Fruit fly (Drosophila melanogaster) whole organism, embryonic: ENCODE measurements around the gene wda.

Experiments
- Atf6 ChIP-seq: fragments of 200-800 bp; sonication (Bioruptor generic); IDR thresholded peaks from 2 replicates; pipeline ENCODE4 v1.3.6; 2022; ENCODE audit warnings: missing biosample characterization, missing genetic modification characterization
- CG10321 ChIP-seq: fragments of 200-800 bp; sonication (Bioruptor generic); IDR thresholded peaks from 2 replicates; pipeline ENCODE4 v1.3.6; 2022; ENCODE audit warnings: missing biosample characterization, missing genetic modification characterization
- CG11398 ChIP-seq: fragments of 200-800 bp; sonication (Bioruptor generic); optimal IDR thresholded peaks from 2 replicates; lab custom pipeline; 2016; ENCODE audit warnings: missing biosample characterization, missing genetic modification characterization
- CG11560 ChIP-seq: fragments of 200-800 bp; sonication (Bioruptor generic); IDR thresholded peaks from 3 replicates; pipeline ENCODE4 v1.3.6; 2022; ENCODE audit warnings: missing biosample characterization, missing genetic modification characterization
- CG12155 ChIP-seq: fragments of 200-800 bp; sonication (Bioruptor generic); optimal IDR thresholded peaks from 3 replicates; lab custom pipeline; 2016; ENCODE audit warnings: missing biosample characterization, missing genetic modification characterization
- CG1233 ChIP-seq: fragments of 200-800 bp; sonication (Bioruptor generic); optimal IDR thresholded peaks from 4 replicates; lab custom pipeline; 2018; ENCODE audit warnings: missing biosample characterization, mild to moderate bottlenecking, missing genetic modification characterization
- CG13287 ChIP-seq: fragments of 200-800 bp; sonication (Bioruptor generic); IDR thresholded peaks from 2 replicates; pipeline ENCODE4 v1.3.6; 2022; ENCODE audit warnings: missing biosample characterization, missing genetic modification characterization; ENCODE audit not compliant: partially characterized antibody
- CG13624 ChIP-seq: fragments of 200-800 bp; sonication (Bioruptor generic); optimal IDR thresholded peaks from 2 replicates; lab custom pipeline; 2016; ENCODE audit warnings: missing biosample characterization, missing genetic modification characterization
- CG14441 ChIP-seq: fragments of 200-800 bp; sonication (Bioruptor generic); IDR thresholded peaks from 2 replicates; pipeline ENCODE4 v1.3.6; 2022; ENCODE audit warnings: missing biosample characterization, missing genetic modification characterization
- CG16779 ChIP-seq: fragments of 200-800 bp; sonication (Bioruptor generic); IDR thresholded peaks from 2 replicates; pipeline ENCODE4 v1.3.6; 2022; ENCODE audit warnings: missing biosample characterization, missing genetic modification characterization
- CG16863 ChIP-seq: fragments of 200-800 bp; sonication (Bioruptor generic); optimal IDR thresholded peaks from 3 replicates; lab custom pipeline; 2016; ENCODE audit warnings: missing biosample characterization, missing genetic modification characterization
- CG17829 ChIP-seq: fragments of 200-800 bp; optimal IDR thresholded peaks from 2 replicates; lab custom pipeline; 2019; ENCODE audit warnings: missing biosample characterization, mild to moderate bottlenecking, missing genetic modification characterization, moderate library complexity
- CG18619 ChIP-seq: fragments of 200-800 bp; sonication (Bioruptor generic); optimal IDR thresholded peaks from 3 replicates; lab custom pipeline; 2017; ENCODE audit warnings: missing biosample characterization, mild to moderate bottlenecking, missing genetic modification characterization
- CG2116 ChIP-seq: fragments of 200-800 bp; sonication (Bioruptor generic); optimal IDR thresholded peaks from 3 replicates; lab custom pipeline; 2018; ENCODE audit warnings: missing biosample characterization, mild to moderate bottlenecking, missing genetic modification characterization
- CG2120 ChIP-seq: fragments of 200-800 bp; sonication (Bioruptor generic); optimal IDR thresholded peaks from 3 replicates; lab custom pipeline; 2016; ENCODE audit warnings: missing biosample characterization, missing genetic modification characterization
- CG3065 ChIP-seq: fragments of 200-800 bp; sonication (Bioruptor generic); optimal IDR thresholded peaks from 2 replicates; lab custom pipeline; 2016; ENCODE audit warnings: missing biosample characterization, missing genetic modification characterization
- CG31365 ChIP-seq: fragments of 200-800 bp; sonication (Bioruptor generic); optimal IDR thresholded peaks from 2 replicates; lab custom pipeline; 2018; ENCODE audit warnings: missing biosample characterization, mild to moderate bottlenecking, missing genetic modification characterization
- CG3847 ChIP-seq: fragments of 200-800 bp; sonication (Bioruptor generic); IDR thresholded peaks from 2 replicates; pipeline ENCODE4 v1.3.6; 2022; ENCODE audit warnings: missing biosample characterization, missing genetic modification characterization
- CG5245 ChIP-seq: fragments of 200-800 bp; sonication (Bioruptor generic); optimal IDR thresholded peaks from 3 replicates; lab custom pipeline; 2016; ENCODE audit warnings: missing biosample characterization, missing genetic modification characterization
- CG7786 ChIP-seq: fragments of 200-800 bp; sonication (Bioruptor generic); optimal IDR thresholded peaks from 2 replicates; lab custom pipeline; 2016; ENCODE audit warnings: missing biosample characterization, missing genetic modification characterization
- CG9727 ChIP-seq: fragments of 200-800 bp; sonication (Bioruptor generic); optimal IDR thresholded peaks from 3 replicates; lab custom pipeline; 2017; ENCODE audit warnings: missing biosample characterization, mild to moderate bottlenecking, missing genetic modification characterization
- CG9817 ChIP-seq: fragments of 200-800 bp; sonication (Bioruptor generic); optimal IDR thresholded peaks from 2 replicates; lab custom pipeline; 2018; ENCODE audit warnings: missing biosample characterization, mild to moderate bottlenecking, missing genetic modification characterization, moderate library complexity
- Drgx ChIP-seq: fragments of 200-800 bp; sonication (Bioruptor generic); IDR thresholded peaks from 2 replicates; pipeline ENCODE4 v1.3.6; 2022; ENCODE audit warnings: missing biosample characterization, missing genetic modification characterization
- Ets97D ChIP-seq: fragments of 200-800 bp; sonication (Bioruptor generic); optimal IDR thresholded peaks from 3 replicates; lab custom pipeline; 2016; ENCODE audit warnings: missing biosample characterization, missing genetic modification characterization
- GATAe ChIP-seq: fragments of 200-800 bp; sonication (Bioruptor generic); conservative IDR thresholded peaks from 2 replicates; pipeline ENCODE4 v1.3.6; 2022; ENCODE audit warnings: missing biosample characterization, missing genetic modification characterization
- Hmr ChIP-seq: fragments of 200-800 bp; sonication (Bioruptor generic); optimal IDR thresholded peaks from 3 replicates; lab custom pipeline; 2017; ENCODE audit warnings: mild to moderate bottlenecking, missing biosample characterization, missing genetic modification reagents, missing genetic modification characterization
- Lim3 ChIP-seq: fragments of 200-800 bp; sonication (Bioruptor generic); IDR thresholded peaks from 2 replicates; pipeline ENCODE4 v1.3.6; 2022; ENCODE audit warnings: missing biosample characterization, missing genetic modification characterization
- Nf-YB ChIP-seq: fragments of 200-800 bp; sonication (Bioruptor generic); optimal IDR thresholded peaks from 3 replicates; lab custom pipeline; 2019; ENCODE audit warnings: missing biosample characterization, mild to moderate bottlenecking, missing genetic modification characterization, moderate library complexity
- Opbp ChIP-seq: fragments of 200-800 bp; sonication (Bioruptor generic); IDR thresholded peaks from 3 replicates; pipeline ENCODE4 v1.3.6; 2022; ENCODE audit warnings: missing biosample characterization, missing genetic modification characterization; ENCODE audit not compliant: partially characterized antibody
- Rfx ChIP-seq: fragments of 200-800 bp; sonication (Bioruptor generic); IDR thresholded peaks from 2 replicates; pipeline ENCODE4 v1.3.6; 2022; ENCODE audit warnings: missing biosample characterization, missing genetic modification characterization
- Scr ChIP-seq: fragments of 200-800 bp; sonication (Bioruptor generic); IDR thresholded peaks from 2 replicates; pipeline ENCODE4 v1.3.6; 2022; ENCODE audit warnings: missing biosample characterization, missing genetic modification characterization; ENCODE audit not compliant: partially characterized antibody
- ash1 ChIP-seq: fragments of 200-800 bp; sonication (Bioruptor generic); optimal IDR thresholded peaks from 2 replicates; lab custom pipeline; 2018; ENCODE audit warnings: missing biosample characterization, mild to moderate bottlenecking, missing genetic modification characterization
- bcd ChIP-seq: fragments of 200-800 bp; sonication (Bioruptor generic); optimal IDR thresholded peaks from 2 replicates; lab custom pipeline; 2017; ENCODE audit warnings: missing biosample characterization, mild to moderate bottlenecking, missing genetic modification characterization
- caup ChIP-seq: fragments of 200-800 bp; sonication (Bioruptor generic); optimal IDR thresholded peaks from 3 replicates; lab custom pipeline; 2017; ENCODE audit warnings: missing biosample characterization, mild to moderate bottlenecking, missing genetic modification characterization, moderate library complexity; ENCODE audit not compliant: severe bottlenecking
- chinmo ChIP-seq: fragments of 200-800 bp; sonication (Bioruptor generic); IDR thresholded peaks from 4 replicates; pipeline ENCODE4 v1.3.6; 2022; ENCODE audit warnings: missing biosample characterization, missing genetic modification characterization; ENCODE audit not compliant: partially characterized antibody
- dimm ChIP-seq: fragments of 200-800 bp; sonication (Bioruptor generic); IDR thresholded peaks from 2 replicates; pipeline ENCODE4 v1.3.6; 2022; ENCODE audit warnings: missing biosample characterization, missing genetic modification characterization
- dysf ChIP-seq: fragments of 200-800 bp; sonication (Bioruptor generic); IDR thresholded peaks from 3 replicates; pipeline ENCODE4 v1.3.6; 2022; ENCODE audit warnings: missing biosample characterization, missing genetic modification characterization
- ftz-f1 ChIP-seq: fragments of 200-800 bp; sonication (Bioruptor generic); optimal IDR thresholded peaks from 2 replicates; lab custom pipeline; 2016; ENCODE audit warnings: missing biosample characterization, missing genetic modification characterization
- gsb-n ChIP-seq: fragments of 200-800 bp; sonication (Bioruptor generic); optimal IDR thresholded peaks from 3 replicates; lab custom pipeline; 2018; ENCODE audit warnings: missing biosample characterization, mild to moderate bottlenecking, missing genetic modification characterization
- hbn ChIP-seq: fragments of 200-800 bp; sonication (Bioruptor generic); IDR thresholded peaks from 2 replicates; pipeline ENCODE4 v1.3.6; 2022; ENCODE audit warnings: missing biosample characterization, missing genetic modification characterization; ENCODE audit not compliant: partially characterized antibody
- jing ChIP-seq: fragments of 200-800 bp; sonication (Bioruptor generic); optimal IDR thresholded peaks from 2 replicates; lab custom pipeline; 2018; ENCODE audit warnings: missing biosample characterization, mild to moderate bottlenecking, missing genetic modification characterization
- maf-S ChIP-seq: fragments of 200-800 bp; sonication (Bioruptor generic); optimal IDR thresholded peaks from 2 replicates; lab custom pipeline; 2016; ENCODE audit warnings: missing biosample characterization, missing genetic modification characterization
- pan ChIP-seq, 4 experiments: fragments of >200 bp in 3 of 4; fragments of 200-800 bp in 1 of 4; sonication (Bioruptor generic) in 1 of 4; optimal IDR thresholded peaks in 3 of 4; IDR thresholded peaks in 1 of 4; 2 replicates each; pipeline versions ENCODE4 v1.3.6 to Lab custom; 2017 to 2022; ENCODE audit warnings: missing biosample characterization in 2 of 4, missing genetic modification characterization in 2 of 4, mixed read lengths in 1 of 4
- sd ChIP-seq: fragments of 200-800 bp; sonication (Bioruptor generic); optimal IDR thresholded peaks from 3 replicates; lab custom pipeline; 2018; ENCODE audit warnings: missing biosample characterization, mild to moderate bottlenecking, missing genetic modification characterization, moderate library complexity
- wdn ChIP-seq: fragments of 200-800 bp; sonication (Bioruptor generic); IDR thresholded peaks from 2 replicates; pipeline ENCODE4 v1.3.6; 2022; ENCODE audit warnings: missing biosample characterization, missing genetic modification characterization
- wek ChIP-seq: fragments of 200-800 bp; sonication (Bioruptor generic); optimal IDR thresholded peaks from 3 replicates; lab custom pipeline; 2018; ENCODE audit warnings: missing biosample characterization, mild to moderate bottlenecking, missing genetic modification characterization, moderate library complexity
- wor ChIP-seq: fragments of 200-800 bp; sonication (Bioruptor generic); IDR thresholded peaks from 2 replicates; pipeline ENCODE4 v1.3.6; 2022; ENCODE audit warnings: missing biosample characterization, missing genetic modification characterization
- z ChIP-seq: fragments of 200-800 bp; sonication (Bioruptor generic); IDR thresholded peaks from 3 replicates; pipeline ENCODE4 v1.3.6; 2022; ENCODE audit warnings: missing biosample characterization, missing genetic modification characterization
- zfh2 ChIP-seq: fragments of 200-800 bp; sonication (Bioruptor generic); optimal IDR thresholded peaks from 2 replicates; lab custom pipeline; 2016; ENCODE audit warnings: missing biosample characterization, missing genetic modification characterization

Gene wda

DNA sequence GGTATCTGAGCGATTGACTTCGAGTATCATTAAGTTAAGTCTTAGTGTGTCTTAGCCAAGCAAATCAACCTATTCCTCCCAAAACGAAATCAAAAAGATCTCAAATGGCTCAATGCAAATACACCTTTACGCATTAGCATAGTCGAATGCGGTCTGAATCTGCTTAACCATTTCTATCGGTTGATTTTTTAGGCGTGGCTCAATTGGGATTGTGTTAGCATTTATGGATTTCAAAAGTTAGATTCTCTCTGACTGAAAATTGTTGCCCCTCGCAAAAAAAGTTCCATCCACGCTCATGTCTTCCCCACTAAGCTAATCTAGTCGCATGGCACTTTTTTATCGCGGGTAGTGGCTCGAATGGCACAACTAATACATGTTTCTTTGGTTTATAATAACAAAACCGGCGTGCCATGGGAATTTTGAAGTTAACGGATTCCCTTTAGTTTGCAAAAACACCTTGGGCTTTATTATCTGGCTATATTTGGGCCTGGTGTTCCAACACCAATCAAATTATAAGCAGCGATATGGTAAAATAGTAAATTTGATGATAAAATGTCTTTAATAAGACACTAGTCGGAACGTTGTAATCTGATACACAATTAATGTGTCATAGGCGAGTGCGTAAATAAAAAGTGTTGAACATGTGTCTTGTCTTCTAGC, 29.2 kb downstream of the wda start (continued):
- TF ChIP-seq hbn (GFP tag; lab: Robert Waterston, UW) (no peak), CG7786 (GFP tag; lab: Kevin White, UChicago) (peak; percentile 64), CG10321 (no peak), CG31365 (tag; lab: Kevin White, UChicago) (peak; percentile 29), wdn (0 out of 2 replicates have a peak, but pooled peaks have one; percentile 8), CG18619 (GFP tag; lab: Kevin White, UChicago) (peak; percentile 7), sd (peak; percentile 34), ftz-f1 (GFP tag; lab: Kevin White, UChicago) (no peak), CG2120 (GFP tag; lab: Kevin White, UChicago) (peak; percentile 81), CG14441 (GFP tag; lab: Robert Waterston, UW) (0 out of 2 replicates have a peak, but pooled peaks have one; percentile 7), Ets97D (GFP tag; lab: Kevin White, UChicago) (no peak), Hmr (GFP tag; lab: Kevin White, UChicago) (peak; percentile 53), CG17829 (tag; lab: Kevin White, UChicago) (no peak), CG1233 (GFP tag; lab: Kevin White, UChicago) (no peak), gsb-n (tag; lab: Kevin White, UChicago) (no peak), CG16779 (GFP tag; lab: Robert Waterston, UW) (no peak), CG12155 (GFP tag; lab: Kevin White, UChicago) (peak; percentile 35), GATAe (no peak), dimm (GFP tag; lab: Robert Waterston, UW) (no peak), CG16863 (no peak), CG11560 (tag; lab: Robert Waterston, UW) (no peak), Nf-YB (GFP tag; lab: Kevin White, UChicago) (no peak), CG11398 (GFP tag; lab: Kevin White, UChicago) (no peak), Opbp (GFP tag; lab: Robert Waterston, UW) (no peak), zfh2 (GFP tag; lab: Kevin White, UChicago) (peak; percentile 68), CG9727 (GFP tag; lab: Kevin White, UChicago) (peak; percentile 34), z (GFP tag; lab: Robert Waterston, UW) (no peak), Atf6 (GFP tag; lab: Robert Waterston, UW) (peak; percentile 44; the same call in 1 of the 2 replicates), caup (peak; percentile 12), wek (GFP tag; lab: Kevin White, UChicago) (no peak), CG13287 (GFP tag; lab: Robert Waterston, UW) (no peak), chinmo (GFP tag; lab: Robert Waterston, UW) (0 out of 4 replicates have a peak, but pooled peaks have one; percentile 76), Lim3 (GFP tag; lab: Robert Waterston, UW) (no peak), bcd (peak; percentile 33), CG3065 (no peak), maf-S (GFP tag; lab: Kevin White, UChicago) (no peak), CG3847 (GFP tag; lab: Robert Waterston, UW) (peak; percentile 40; the same call in 1 of the 2 replicates), jing (GFP tag; lab: Kevin White, UChicago) (no peak), CG5245 (GFP tag; lab: Kevin White, UChicago) (no peak), pan (optimal IDR thresholded peaks at IDR 0.05; lab: Kevin White, UChicago) (no peak), pan (GFP tag; optimal IDR thresholded peaks at IDR 0.05 in 1 of 2, IDR thresholded peaks at IDR 0.05 in 1 of 2) (no peak), CG9817 (tag; lab: Kevin White, UChicago) (peak; percentile 21), CG2116 (GFP tag; lab: Kevin White, UChicago) (no peak), Drgx (GFP tag; lab: Robert Waterston, UW) (no peak), Scr (no peak), Rfx (GFP tag; lab: Robert Waterston, UW) (peak; percentile 70), wor (GFP tag; lab: Robert Waterston, UW) (no peak), ash1 (GFP tag; lab: Kevin White, UChicago) (no peak), CG13624 (GFP tag; lab: Kevin White, UChicago) (peak; percentile 50), dysf (GFP tag; lab: Robert Waterston, UW) (peak; percentile 36; the same call in 2 of the 3 replicates)
